Worm (Caenorhabditis elegans) whole organism, L1 larva: ENCODE results near the gene lin-1.
A peak's percentile ranks its signal among the peaks of the same experiment; 100 is the strongest.

Experiments used
- C34B4.2 ChIP-seq: sonication (generic microtip); optimal IDR thresholded peaks from 2 replicates; lab custom pipeline; 2017; ENCODE audit warnings: mild to moderate bottlenecking, missing genetic modification characterization, missing compliant biosample characterization
- Y116A8C.19 ChIP-seq: sonication (generic microtip); optimal IDR thresholded peaks from 2 replicates; lab custom pipeline; 2016; ENCODE audit warnings: missing compliant biosample characterization, missing genetic modification characterization, borderline replicate concordance
- aha-1 ChIP-seq: fragments of 150-350 bp; optimal IDR thresholded peaks from 2 replicates; lab custom pipeline; 2014; ENCODE audit warnings: missing biosample characterization, missing genetic modification characterization
- aly-2 ChIP-seq: fragments of 150-350 bp; optimal IDR thresholded peaks from 2 replicates; lab custom pipeline; 2014; ENCODE audit warnings: missing biosample characterization, missing genetic modification characterization
- ceh-63 ChIP-seq: fragments of 200-800 bp; sonication (Bioruptor generic); optimal IDR thresholded peaks from 2 replicates; lab custom pipeline; 2018; ENCODE audit warnings: mild to moderate bottlenecking, missing genetic modification characterization, missing compliant biosample characterization
- ceh-90 ChIP-seq: sonication (generic microtip); optimal IDR thresholded peaks from 2 replicates; lab custom pipeline; 2016; ENCODE audit warnings: missing genetic modification characterization, missing compliant biosample characterization
- ces-1 ChIP-seq: fragments of 150-350 bp; optimal IDR thresholded peaks from 2 replicates; lab custom pipeline; 2014; ENCODE audit warnings: missing biosample characterization, missing genetic modification reagents, missing genetic modification characterization
- dpl-1 ChIP-seq, 3 experiments: fragments of 150-350 bp in 2 of 3; sonication (generic microtip) in 1 of 3; optimal IDR thresholded peaks; 2 replicates each; lab custom pipeline; 2014 to 2017; ENCODE audit warnings: missing biosample characterization in 3 of 3, missing genetic modification characterization in 3 of 3, missing genetic modification reagents in 3 of 3
- dsc-1 ChIP-seq: sonication (generic microtip); optimal IDR thresholded peaks from 2 replicates; lab custom pipeline; 2016; ENCODE audit warnings: mild to moderate bottlenecking, missing genetic modification characterization, missing compliant biosample characterization
- efl-1 ChIP-seq, 4 experiments: fragments of 150-350 bp; optimal IDR thresholded peaks in 3 of 4; peaks in 1 of 4; 1 replicate in 1 of 4; 2 replicates in 3 of 4; lab custom pipeline; 2014; ENCODE audit warnings: missing biosample characterization in 2 of 4, missing genetic modification characterization in 2 of 4, missing genetic modification reagents in 2 of 4
- egl-13 ChIP-seq: sonication (generic microtip); optimal IDR thresholded peaks from 2 replicates; lab custom pipeline; 2016; ENCODE audit warnings: missing genotype, missing genetic modification reagents, missing genetic modification characterization, missing compliant biosample characterization
- egl-27 ChIP-seq, 2 experiments: fragments of 150-350 bp in 1 of 2; sonication (generic microtip); optimal IDR thresholded peaks; 3 replicates each; lab custom pipeline; 2017 to 2018; ENCODE audit warnings: missing biosample characterization in 2 of 2, missing genetic modification characterization in 2 of 2, missing genetic modification reagents in 2 of 2
- elt-2 ChIP-seq: sonication (generic microtip); optimal IDR thresholded peaks from 2 replicates; lab custom pipeline; 2016; ENCODE audit warnings: missing genetic modification characterization, mild to moderate bottlenecking, inconsistent platforms, missing compliant biosample characterization, missing genetic modification reagents
- elt-3 ChIP-seq, 6 experiments: fragments of 150-350 bp in 1 of 6; sonication (generic microtip); optimal IDR thresholded peaks; 2 replicates each; lab custom pipeline; 2017 to 2018; ENCODE audit warnings: missing biosample characterization in 6 of 6, missing genetic modification characterization in 6 of 6, inconsistent platforms in 1 of 6
- ets-5 ChIP-seq: fragments of 200-800 bp; sonication (Bioruptor generic); IDR thresholded peaks from 2 replicates; pipeline ENCODE4 v1.3.6; 2022; ENCODE audit warnings: missing genetic modification characterization, missing compliant biosample characterization
- fkh-4 ChIP-seq: sonication (generic microtip); optimal IDR thresholded peaks from 2 replicates; lab custom pipeline; 2016; ENCODE audit warnings: missing compliant biosample characterization, missing genetic modification characterization, borderline replicate concordance
- fkh-8 ChIP-seq: sonication (generic microtip); optimal IDR thresholded peaks from 2 replicates; lab custom pipeline; 2016; ENCODE audit warnings: mild to moderate bottlenecking, missing genetic modification characterization, missing compliant biosample characterization
- fos-1 ChIP-seq: fragments of 150-350 bp; optimal IDR thresholded peaks from 2 replicates; lab custom pipeline; 2014; ENCODE audit warnings: missing biosample characterization, missing genetic modification characterization
- isw-1 ChIP-seq: fragments of 200-800 bp; sonication (Bioruptor generic); IDR thresholded peaks from 2 replicates; pipeline ENCODE4 v1.3.6; 2022; ENCODE audit warnings: missing genetic modification characterization, missing compliant biosample characterization
- jun-1 ChIP-seq: fragments of 150-350 bp; optimal IDR thresholded peaks from 2 replicates; lab custom pipeline; 2014; ENCODE audit warnings: missing biosample characterization, missing genetic modification reagents, missing genetic modification characterization
- lin-15B ChIP-seq: fragments of 150-350 bp; sonication (generic microtip); optimal IDR thresholded peaks from 3 replicates; lab custom pipeline; 2014; ENCODE audit warnings: missing biosample characterization, missing genetic modification characterization
- lsy-2 ChIP-seq, 2 experiments: fragments of 150-350 bp; optimal IDR thresholded peaks; 2 replicates each; lab custom pipeline; 2014; ENCODE audit warnings: missing biosample characterization in 2 of 2, missing genetic modification characterization in 2 of 2
- mab-9 ChIP-seq: fragments of 200-800 bp; sonication (Bioruptor generic); IDR thresholded peaks from 2 replicates; pipeline ENCODE4 v1.3.6; 2022; ENCODE audit warnings: missing genetic modification reagents, missing genetic modification characterization, missing compliant biosample characterization
- mdl-1 ChIP-seq, 2 experiments: fragments of 150-350 bp; optimal IDR thresholded peaks; 2 replicates each; lab custom pipeline; 2014 to 2017; ENCODE audit warnings: missing biosample characterization in 2 of 2, missing genetic modification characterization in 2 of 2, inconsistent platforms in 1 of 2
- nhr-12 ChIP-seq: sonication (generic microtip); optimal IDR thresholded peaks from 2 replicates; lab custom pipeline; 2017; ENCODE audit warnings: missing biosample characterization, missing genetic modification characterization
- nhr-19 ChIP-seq: fragments of 200-800 bp; sonication (Bioruptor generic); conservative IDR thresholded peaks from 2 replicates; pipeline ENCODE4 v1.3.6; 2022; ENCODE audit warnings: missing genetic modification characterization, missing compliant biosample characterization
- nhr-20 ChIP-seq: sonication (generic microtip); optimal IDR thresholded peaks from 2 replicates; lab custom pipeline; 2016; ENCODE audit warnings: mild to moderate bottlenecking, missing genetic modification characterization, missing compliant biosample characterization
- nhr-47 ChIP-seq: sonication (generic microtip); optimal IDR thresholded peaks from 2 replicates; lab custom pipeline; 2016; ENCODE audit warnings: mild to moderate bottlenecking, missing genetic modification characterization, moderate library complexity, missing compliant biosample characterization
- nhr-76 ChIP-seq: sonication (generic microtip); optimal IDR thresholded peaks from 2 replicates; lab custom pipeline; 2017; ENCODE audit warnings: missing biosample characterization, missing genetic modification characterization
- nhr-85 ChIP-seq: sonication (generic microtip); peaks from one replicate; lab custom pipeline; 2016; ENCODE audit warnings: missing genetic modification characterization, inconsistent platforms, missing compliant biosample characterization
- pag-3 ChIP-seq: sonication (generic microtip); optimal IDR thresholded peaks from 2 replicates; lab custom pipeline; 2017; ENCODE audit warnings: missing genetic modification characterization, mild to moderate bottlenecking, missing compliant biosample characterization, antibody characterized with exemption, borderline replicate concordance; ENCODE audit not compliant: insufficient read depth
- snpc-4 ChIP-seq: fragments of 150-350 bp; optimal IDR thresholded peaks from 2 replicates; lab custom pipeline; 2014; ENCODE audit warnings: missing biosample characterization, missing genetic modification characterization
- sox-4 ChIP-seq: sonication (generic microtip); optimal IDR thresholded peaks from 2 replicates; lab custom pipeline; 2016; ENCODE audit warnings: missing genetic modification characterization, missing compliant biosample characterization
- sup-37 ChIP-seq: fragments of 200-800 bp; sonication (Bioruptor generic); optimal IDR thresholded peaks from 2 replicates; lab custom pipeline; 2018; ENCODE audit warnings: mild to moderate bottlenecking, missing genetic modification characterization, missing compliant biosample characterization
- swsn-7 ChIP-seq: sonication (generic microtip); optimal IDR thresholded peaks from 2 replicates; lab custom pipeline; 2016; ENCODE audit warnings: missing genetic modification characterization, missing compliant biosample characterization
- tbx-2 ChIP-seq: sonication (generic microtip); optimal IDR thresholded peaks from 2 replicates; lab custom pipeline; 2016; ENCODE audit warnings: missing genetic modification characterization, missing compliant biosample characterization
- unc-130 ChIP-seq: fragments of 150-350 bp; optimal IDR thresholded peaks from 2 replicates; lab custom pipeline; 2017; ENCODE audit warnings: missing biosample characterization, missing genetic modification characterization, inconsistent platforms
- unc-98 ChIP-seq: fragments of 200-800 bp; sonication (Bioruptor generic); IDR thresholded peaks from 2 replicates; pipeline ENCODE4 v1.3.6; 2022; ENCODE audit warnings: missing genetic modification characterization, missing compliant biosample characterization
- vab-15 ChIP-seq: sonication (generic microtip); optimal IDR thresholded peaks from 2 replicates; lab custom pipeline; 2017; ENCODE audit warnings: missing genotype, mild to moderate bottlenecking, missing genetic modification characterization, missing compliant biosample characterization
- ztf-4 ChIP-seq: fragments of 150-350 bp; optimal IDR thresholded peaks from 2 replicates; lab custom pipeline; 2014; ENCODE audit warnings: missing biosample characterization, missing genetic modification characterization

Gene lin-1

ce11 chrIV:2308203-2308602, 8.1 kb upstream of the lin-1 start:
- TF ChIP-seq nhr-19, result no peak
- no peak for TF ChIP-seq ztf-4 (tag; lab: Kevin White, UChicago)
- no peak for TF ChIP-seq nhr-20 (tag; lab: Kevin White, UChicago)
- no peak for TF ChIP-seq mab-9 (GFP tag; lab: Robert Waterston, UW)
- no peak for TF ChIP-seq aly-2 (tag; lab: Kevin White, UChicago)
- TF ChIP-seq aha-1, result no peak
- no peak for TF ChIP-seq ceh-63
- TF ChIP-seq lin-15B (tag; lab: Kevin White, UChicago), result no peak
- TF ChIP-seq ets-5 (GFP tag; lab: Robert Waterston, UW), result no peak
- no peak for TF ChIP-seq egl-27 (tag; optimal IDR thresholded peaks at IDR 0.05; lab: Kevin White, UChicago)
- TF ChIP-seq lsy-2 (tag; optimal IDR thresholded peaks at IDR 0.05; lab: Kevin White, UChicago), result no peak
- TF ChIP-seq isw-1, result no peak
- no peak for TF ChIP-seq sox-4 (tag; lab: Kevin White, UChicago)

DNA sequence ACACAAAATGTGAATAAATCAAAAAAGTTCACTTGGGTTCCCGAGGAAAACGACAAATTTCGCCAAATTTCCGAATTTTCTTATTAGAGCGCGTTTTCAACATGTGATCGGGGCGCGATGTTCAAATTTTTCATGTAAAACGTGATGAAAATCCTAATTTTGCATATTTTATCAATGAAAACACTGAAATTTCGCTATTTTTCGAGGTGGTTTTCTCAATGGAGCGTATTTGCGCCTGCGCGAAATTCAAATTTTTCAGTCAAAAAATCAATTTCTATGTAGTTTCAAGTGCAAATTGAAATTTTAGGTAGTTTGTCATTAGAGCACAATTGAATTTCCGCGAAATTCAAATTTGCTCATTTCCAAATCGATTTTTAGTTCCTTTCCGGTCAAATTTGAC, 7.3 kb upstream of the lin-1 start:
- no peak for TF ChIP-seq efl-1 (optimal IDR thresholded peaks at IDR 0.05; lab: Kevin White, UChicago)
- TF ChIP-seq efl-1 (GFP tag; optimal IDR thresholded peaks at IDR 0.05 in 1 of 2; lab: Kevin White, UChicago), result peak in 1 of 2 experiments; percentile 87
- TF ChIP-seq ztf-4 (tag; lab: Kevin White, UChicago), result peak; percentile 32
- no peak for TF ChIP-seq fkh-8
- TF ChIP-seq mdl-1 (tag; optimal IDR thresholded peaks at IDR 0.05; lab: Kevin White, UChicago), result no peak

ce11 chrIV:2306447-2306846, 6.4 kb upstream of the lin-1 start, which contains the start of gene mksr-2:
Gene mksr-2 (minus strand): TSS chrIV:2306547.
- no peak for TF ChIP-seq pag-3 (tag; lab: Kevin White, UChicago)
- TF ChIP-seq jun-1 (tag; lab: Kevin White, UChicago), result no peak
- TF ChIP-seq egl-13, result no peak
- no peak for TF ChIP-seq ces-1 (GFP tag; lab: Kevin White, UChicago)
- no peak for TF ChIP-seq aha-1
- TF ChIP-seq C34B4.2 (tag; lab: Kevin White, UChicago), result no peak
- no peak for TF ChIP-seq elt-2
- no peak for TF ChIP-seq tbx-2 (tag; lab: Kevin White, UChicago)
- TF ChIP-seq snpc-4, result no peak
- no peak for TF ChIP-seq nhr-12
- TF ChIP-seq swsn-7 (tag; lab: Kevin White, UChicago), result no peak
- no peak for TF ChIP-seq vab-15 (tag; lab: Kevin White, UChicago)
- TF ChIP-seq unc-130, result no peak
- no peak for TF ChIP-seq nhr-76 (tag; lab: Kevin White, UChicago)
- no peak for TF ChIP-seq nhr-47 (tag; lab: Kevin White, UChicago)
- TF ChIP-seq unc-98 (GFP tag; lab: Robert Waterston, UW), result no peak
- TF ChIP-seq dpl-1 (GFP tag; optimal IDR thresholded peaks at IDR 0.05; lab: Kevin White, UChicago), result no peak
- TF ChIP-seq sup-37 (GFP tag; lab: Kevin White, UChicago), result no peak
- no peak for TF ChIP-seq elt-3 (tag; optimal IDR thresholded peaks at IDR 0.05; lab: Kevin White, UChicago)

- TF ChIP-seq fos-1 (tag; lab: Kevin White, UChicago), result no peak
- TF ChIP-seq nhr-85 (tag; lab: Kevin White, UChicago), result no peak
- TF ChIP-seq elt-2, result no peak
- TF ChIP-seq dsc-1 (tag; lab: Kevin White, UChicago), result peak; percentile 62
- TF ChIP-seq ceh-90 (tag; lab: Kevin White, UChicago), result no peak
- no peak for TF ChIP-seq ces-1 (GFP tag; lab: Kevin White, UChicago)
- peak; percentile 61 for TF ChIP-seq fkh-4 (tag; lab: Kevin White, UChicago)
- TF ChIP-seq Y116A8C.19 (tag; lab: Kevin White, UChicago), result no peak
These were observed 1.7 kb downstream of the lin-1 start for ce11 chrIV:2298388-2298787.
